Fruit fly (Drosophila melanogaster): ENCODE data around the gene CG13362.
A peak's percentile ranks its signal among the peaks of the same experiment; 100 is the strongest.

Gene CG13362

dm6 chrX:769639-770124 lies 18.6 kb upstream of the CG13362 start, which contains the start of gene fz3 (continued):
- TF ChIP-seq Dfd (GFP tag; optimal IDR thresholded peaks at IDR 0.05) (no peak), Lhr (GFP tag; optimal IDR thresholded peaks at IDR 0.05) (no peak), Sox100B (GFP tag; optimal IDR thresholded peaks at IDR 0.05) (no peak), kni (GFP tag; optimal IDR thresholded peaks at IDR 0.05) (peak; percentile 36), Ets97D (GFP tag; optimal IDR thresholded peaks at IDR 0.05) (peak; percentile 49), Tbp (GFP tag; optimal IDR thresholded peaks at IDR 0.05) (no peak), Dek (tag; optimal IDR thresholded peaks at IDR 0.05) (no peak), CG5180 (GFP tag; optimal IDR thresholded peaks at IDR 0.05) (no peak), CG33557 (GFP tag; optimal IDR thresholded peaks at IDR 0.05) (peak; percentile 29), NC2α (GFP tag; optimal IDR thresholded peaks at IDR 0.05) (no peak), Drgx (GFP tag; IDR thresholded peaks at IDR 0.05) (peak; percentile 54), Gsc (GFP tag; IDR thresholded peaks at IDR 0.05) (no peak), CG10565 (GFP tag; optimal IDR thresholded peaks at IDR 0.05) (no peak), en (GFP tag; optimal IDR thresholded peaks at IDR 0.05) (no peak), vvl (GFP tag; IDR thresholded peaks at IDR 0.05) (peak; percentile 40), Bgb (GFP tag; IDR thresholded peaks at IDR 0.05; ENCODE audit: partially characterized antibody) (peak; percentile 93), CG12659 (GFP tag; optimal IDR thresholded peaks at IDR 0.05) (peak; percentile 53), CG11695 (GFP tag; IDR thresholded peaks at IDR 0.05) (no peak), CG4360 (GFP tag; IDR thresholded peaks at IDR 0.05) (no peak), tna (GFP tag; IDR thresholded peaks at IDR 0.05; ENCODE audit: partially characterized antibody) (peak; percentile 82), dmrt11E (tag; optimal IDR thresholded peaks at IDR 0.05) (peak; percentile 24), CG32532 (GFP tag; IDR thresholded peaks at IDR 0.05) (no peak), Hey (tag; optimal IDR thresholded peaks at IDR 0.05) (no peak), CG9727 (GFP tag; optimal IDR thresholded peaks at IDR 0.05) (no peak), twi (tag; optimal IDR thresholded peaks at IDR 0.05) (no peak), zfh2 (GFP tag; optimal IDR thresholded peaks at IDR 0.05) (no peak), CG2129 (GFP tag; IDR thresholded peaks at IDR 0.05; ENCODE audit: partially characterized antibody) (peak; percentile 55), CG12071 (GFP tag; optimal IDR thresholded peaks at IDR 0.05) (no peak), CG18599 (GFP tag; optimal IDR thresholded peaks at IDR 0.05) (no peak), Oli (tag; optimal IDR thresholded peaks at IDR 0.05) (no peak), CG13123 (GFP tag; optimal IDR thresholded peaks at IDR 0.05) (no peak), cato (GFP tag; optimal IDR thresholded peaks at IDR 0.05; ENCODE audit: borderline replicate concordance) (no peak), H15 (GFP tag; IDR thresholded peaks at IDR 0.05) (no peak), eyg (GFP tag; optimal IDR thresholded peaks at IDR 0.05) (no peak), CG6791 (GFP tag; IDR thresholded peaks at IDR 0.05; ENCODE audit: partially characterized antibody) (peak; percentile 93), row (GFP tag; IDR thresholded peaks at IDR 0.05) (peak; percentile 33; the same call in 1 of the 3 replicates), Optix (GFP tag; IDR thresholded peaks at IDR 0.05) (no peak), HLHmδ (GFP tag; optimal IDR thresholded peaks at IDR 0.05) (peak; percentile 74), CG6272 (GFP tag; IDR thresholded peaks at IDR 0.05) (no peak), CG11456 (GFP tag; IDR thresholded peaks at IDR 0.05) (no peak), slou (GFP tag; optimal IDR thresholded peaks at IDR 0.05) (no peak), CG12391 (tag; optimal IDR thresholded peaks at IDR 0.05) (peak; percentile 34), D19B (GFP tag; optimal IDR thresholded peaks at IDR 0.05) (no peak), vfl (GFP tag; optimal IDR thresholded peaks at IDR 0.05) (no peak), klu (GFP tag; IDR thresholded peaks at IDR 0.05) (no peak), CG10543 (GFP tag; optimal IDR thresholded peaks at IDR 0.05) (peak; percentile 9), HLH3B (GFP tag; IDR thresholded peaks at IDR 0.05) (no peak), CG10979 (tag; optimal IDR thresholded peaks at IDR 0.05) (peak; percentile 34), CG16815 (GFP tag; optimal IDR thresholded peaks at IDR 0.05) (no peak), BEAF-32 (GFP tag; optimal IDR thresholded peaks at IDR 0.05) (peak; percentile 84), Max (GFP tag; optimal IDR thresholded peaks at IDR 0.05) (no peak)
